Worm (Caenorhabditis elegans): ENCODE data around the gene C02B8.6.

DNA sequence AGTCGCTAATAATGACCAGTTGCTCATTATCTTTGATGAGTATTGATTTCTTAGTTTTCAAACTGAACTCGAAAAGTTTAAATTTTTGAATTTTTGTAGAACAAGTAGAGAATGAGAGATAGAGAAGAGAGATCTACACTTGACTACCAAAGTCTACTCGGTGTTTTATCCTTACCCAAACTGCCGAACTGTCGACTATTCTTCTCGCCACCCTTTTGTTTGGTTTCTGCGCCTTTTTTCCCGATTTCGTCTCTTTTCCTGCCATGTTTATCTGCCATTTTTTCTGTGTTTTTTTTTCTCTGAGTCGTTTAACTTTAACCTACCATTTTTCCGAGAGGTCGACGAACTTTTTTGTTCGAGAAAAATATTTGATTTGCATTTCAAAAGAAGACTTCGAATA, 12.9 kb downstream of the C02B8.6 start, which contains the start of gene C02B8.12:
- no peak for TF ChIP-seq ama-1 (optimal IDR thresholded peaks at IDR 0.05)
- no peak for TF ChIP-seq nhr-77 (tag; optimal IDR thresholded peaks at IDR 0.05)
- no peak for TF ChIP-seq snpc-4 (tag; optimal IDR thresholded peaks at IDR 0.05)
- no peak for TF ChIP-seq skn-1 (tag; optimal IDR thresholded peaks at IDR 0.05)
- no peak for TF ChIP-seq lin-15B (tag; optimal IDR thresholded peaks at IDR 0.05)
- TF ChIP-seq nhr-28 (tag; optimal IDR thresholded peaks at IDR 0.05), result no peak
- TF ChIP-seq zag-1 (tag; optimal IDR thresholded peaks at IDR 0.05), result no peak
